Worm (Caenorhabditis elegans): Measurements from ENCODE around the gene Y75B8A.28.

ce11 chrIII:12318794-12319193 lies at the start of gene Y75B8A.28:
- TF ChIP-seq mbf-1 (tag; optimal IDR thresholded peaks at IDR 0.05) (no peak), nhr-12 (tag; optimal IDR thresholded peaks at IDR 0.05) (no peak)
